Fruit fly (Drosophila melanogaster) ovary, adult (tissue): ENCODE results near the gene CG2116.
A peak's percentile ranks its signal among the peaks of the same experiment; 100 is the strongest.

Source experiments
- CG17801 ChIP-seq: fragments of 200-800 bp; optimal IDR thresholded peaks from 2 replicates; lab custom pipeline; 2019; ENCODE audit warnings: missing biosample characterization, mild to moderate bottlenecking, missing genetic modification characterization, moderate library complexity; ENCODE audit not compliant: partially characterized antibody

Gene CG2116

DNA sequence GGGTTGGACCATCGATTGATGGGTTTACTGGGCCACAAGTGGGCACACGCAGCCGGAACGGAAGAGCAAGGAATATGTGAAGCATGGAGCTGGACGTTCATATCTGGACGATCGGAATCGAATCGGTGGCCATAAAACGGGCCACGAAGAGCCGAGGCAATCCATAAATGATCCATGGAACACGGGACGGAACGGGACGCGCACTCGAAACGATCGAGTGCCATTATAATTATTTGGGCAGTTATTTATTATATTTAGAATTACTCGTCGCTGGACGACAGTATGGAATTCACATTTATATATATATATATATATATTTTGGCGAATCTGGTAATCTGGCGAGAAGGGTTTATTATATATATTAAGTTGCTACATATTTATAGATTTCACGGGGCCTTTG, 21.7 kb upstream of the CG2116 start:
- TF ChIP-seq CG17801 (GFP tag; lab: Kevin White, UChicago) = no peak

DNA sequence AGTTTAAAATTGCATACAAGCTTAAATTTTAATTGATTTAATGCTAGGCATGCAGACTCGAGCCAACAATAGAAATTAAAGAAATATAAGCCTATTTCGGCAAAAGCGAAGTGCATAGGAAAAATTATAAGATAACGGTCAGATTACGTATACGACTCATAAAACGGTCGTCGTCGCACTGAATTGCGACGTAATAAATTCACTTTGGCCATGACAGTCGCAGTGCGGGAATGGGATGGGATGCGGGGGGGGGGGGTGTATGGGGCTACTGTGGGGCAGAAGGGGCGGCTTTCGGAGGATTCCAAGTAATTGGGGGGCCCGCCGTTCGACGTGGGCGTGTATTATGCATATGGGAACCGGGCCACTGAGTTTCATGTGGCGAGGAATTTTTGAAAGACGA, 18.6 kb upstream of the CG2116 start:
- TF ChIP-seq CG17801 (GFP tag; lab: Kevin White, UChicago) = no peak

DNA sequence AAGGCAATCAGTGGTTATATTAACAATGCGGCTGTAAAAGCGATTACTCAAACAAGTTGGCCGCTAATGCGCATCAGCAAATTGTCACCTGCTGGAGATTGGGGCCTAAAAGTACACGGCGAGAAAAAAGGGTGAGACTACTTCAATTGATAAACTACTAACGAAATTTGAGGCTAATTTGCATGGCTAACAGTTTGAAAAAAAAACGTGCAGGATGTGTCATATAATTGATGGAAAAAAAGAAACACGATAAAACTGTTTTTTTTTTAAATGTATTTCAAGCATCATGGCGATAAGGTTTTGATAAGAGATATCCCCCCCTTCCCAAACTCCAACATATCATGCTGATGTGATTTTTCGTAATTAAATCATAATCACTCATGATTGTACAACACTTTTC, 16.9 kb upstream of the CG2116 start:
- TF ChIP-seq CG17801 (GFP tag; lab: Kevin White, UChicago) = no peak

DNA sequence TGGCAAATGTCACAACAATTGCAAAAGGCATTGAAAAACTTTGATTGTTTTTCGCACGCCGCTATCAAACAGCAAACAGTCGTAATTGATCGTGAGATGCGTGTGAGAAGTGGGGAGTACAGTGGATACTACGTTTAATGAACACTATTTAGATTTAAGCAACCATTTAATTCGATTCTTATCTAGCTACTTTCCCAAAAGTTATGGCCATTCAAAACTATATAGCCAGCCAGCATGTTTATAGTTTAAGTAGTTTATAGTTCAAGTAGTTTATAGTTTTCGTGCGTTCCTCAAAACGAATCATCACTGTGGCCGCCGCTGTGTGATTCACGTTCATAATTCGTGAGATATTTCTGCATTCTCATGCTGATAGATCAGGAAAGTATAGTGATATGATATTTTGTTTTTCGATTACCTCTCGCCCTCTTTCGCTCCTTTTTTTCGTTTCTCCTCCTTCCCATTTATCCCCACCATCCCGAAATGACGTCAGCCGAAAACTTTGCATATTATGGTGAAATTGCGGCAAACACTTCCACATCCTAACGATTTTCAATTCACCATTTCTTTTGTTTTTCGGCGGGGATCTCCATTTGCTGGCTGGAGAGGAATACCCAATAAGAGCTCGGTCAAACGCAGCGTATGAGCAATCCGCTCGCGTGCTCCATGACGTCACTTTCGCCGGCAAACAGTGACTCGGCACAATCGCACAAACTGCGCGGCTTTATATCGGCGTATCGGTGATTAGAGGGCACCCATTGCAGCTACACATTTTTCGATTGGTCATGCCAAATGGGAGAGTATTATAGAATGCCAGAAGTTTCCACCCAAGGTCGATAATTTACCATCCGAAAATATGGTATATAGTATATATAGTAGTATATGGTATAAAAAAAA, 16.0 kb upstream of the CG2116 start:
- TF ChIP-seq CG17801 (GFP tag; lab: Kevin White, UChicago) = peak; percentile 61

DNA sequence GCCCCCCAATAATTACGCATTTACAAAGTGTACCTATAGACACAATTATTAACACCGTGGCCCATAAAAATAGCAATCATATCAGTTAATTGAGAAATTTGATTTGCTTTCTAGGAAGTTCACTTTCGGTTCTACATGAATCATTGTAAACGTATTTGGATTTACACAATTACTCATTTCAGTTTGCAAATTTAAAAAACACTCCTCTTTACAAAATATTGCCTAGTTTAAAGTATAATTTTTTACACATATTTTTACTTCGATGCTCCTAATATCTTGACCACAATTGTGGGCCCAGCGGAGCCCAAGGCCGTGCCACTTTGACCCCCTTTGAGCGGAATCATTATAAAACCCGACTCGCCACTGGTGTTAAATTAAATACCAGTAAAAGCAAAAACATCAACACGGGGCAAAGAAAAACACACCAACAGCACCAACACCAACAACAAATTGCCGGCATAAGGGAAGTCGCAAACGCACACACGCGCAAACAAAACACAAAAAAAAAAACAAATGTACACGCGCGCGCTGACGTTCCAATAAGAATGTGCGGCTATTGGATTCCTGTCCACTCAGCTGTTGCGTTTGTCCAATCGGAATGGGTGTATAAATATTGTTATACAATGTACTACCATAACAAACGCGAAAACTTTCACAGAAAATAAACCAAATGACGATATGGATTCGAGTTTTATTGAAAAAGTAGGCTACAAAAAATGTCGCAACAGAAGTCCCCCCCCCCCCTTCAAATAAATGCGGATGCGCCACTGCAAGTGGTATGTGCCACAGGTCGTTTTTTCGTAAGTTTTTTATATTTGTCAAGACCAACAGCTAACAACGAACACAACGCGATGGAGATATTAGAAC, 14.9 kb upstream of the CG2116 start:
- peak; percentile 72 for TF ChIP-seq CG17801 (GFP tag; lab: Kevin White, UChicago)

DNA sequence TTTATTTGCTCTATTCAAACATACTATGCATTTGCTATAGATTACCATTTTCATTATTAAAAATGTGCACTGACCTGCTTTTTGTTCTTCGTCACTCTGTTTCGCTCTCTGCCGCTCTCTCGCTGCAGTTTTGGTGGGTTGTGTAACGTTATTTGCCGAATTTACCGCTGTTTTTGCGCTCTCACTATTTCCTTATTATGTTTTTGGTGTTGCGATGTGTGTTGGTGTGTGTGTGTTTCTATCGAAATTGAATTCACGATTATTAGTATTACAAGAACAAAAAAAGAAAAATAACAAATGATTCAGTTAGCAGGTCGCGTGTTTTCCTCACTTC, 14.3 kb upstream of the CG2116 start:
- no peak for TF ChIP-seq CG17801 (GFP tag; lab: Kevin White, UChicago)

DNA sequence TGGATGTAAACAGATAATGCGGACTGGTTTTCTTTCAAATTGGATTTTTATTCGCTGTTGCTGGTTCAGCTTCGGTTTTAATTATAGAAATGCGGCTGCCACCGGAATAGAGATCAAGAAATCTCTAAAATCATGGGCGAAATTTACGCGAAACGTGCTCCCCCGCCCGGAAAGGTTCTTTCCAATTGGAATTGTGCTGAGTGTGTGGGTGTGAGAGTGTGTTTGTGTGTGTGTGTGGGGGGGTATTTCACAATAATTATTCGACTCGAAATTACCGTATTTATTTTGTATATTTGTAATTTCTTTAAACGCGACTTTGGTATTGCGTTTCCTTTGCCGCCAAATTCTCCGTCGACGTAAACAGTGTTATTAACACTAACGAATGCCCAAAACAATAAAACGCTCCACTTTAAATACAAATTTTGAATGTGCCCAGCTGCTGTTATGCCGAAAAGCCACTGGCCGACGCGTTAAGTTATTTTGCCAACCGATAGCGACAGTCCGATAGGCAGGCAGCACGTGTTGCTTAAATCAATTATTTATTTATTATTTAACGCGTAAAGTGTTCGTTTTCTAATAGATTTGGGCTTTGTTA, 13.8 kb upstream of the CG2116 start, which contains the start of gene Gclc:
Gclc (minus strand) TSS at position 431 of the 595 bp plus-strand sequence.
- TF ChIP-seq CG17801 (GFP tag; lab: Kevin White, UChicago) = no peak

DNA sequence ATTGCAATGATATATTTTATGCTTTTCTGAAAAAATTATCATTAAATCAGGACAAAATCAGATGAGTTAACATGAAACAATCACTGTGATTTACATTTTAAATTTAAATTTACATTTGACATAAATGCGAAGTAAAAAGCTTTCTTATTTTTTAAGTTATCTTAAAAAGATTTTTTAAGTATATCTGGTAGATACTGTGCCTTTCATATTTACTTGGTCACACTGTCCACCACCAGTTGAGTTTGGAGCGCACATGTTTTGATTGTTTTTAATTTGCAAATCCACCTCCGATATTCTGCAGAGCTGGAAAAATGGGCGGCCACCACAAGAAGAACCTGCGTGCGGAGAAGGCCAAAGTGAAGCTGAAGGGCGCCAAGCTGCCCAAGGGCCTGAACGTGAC, 12.8 kb upstream of the CG2116 start, which contains the start of gene CG1575:
CG1575 (plus strand) TSS at position 200 of the 400 bp plus-strand sequence.
- no peak for TF ChIP-seq CG17801 (GFP tag; lab: Kevin White, UChicago)

DNA sequence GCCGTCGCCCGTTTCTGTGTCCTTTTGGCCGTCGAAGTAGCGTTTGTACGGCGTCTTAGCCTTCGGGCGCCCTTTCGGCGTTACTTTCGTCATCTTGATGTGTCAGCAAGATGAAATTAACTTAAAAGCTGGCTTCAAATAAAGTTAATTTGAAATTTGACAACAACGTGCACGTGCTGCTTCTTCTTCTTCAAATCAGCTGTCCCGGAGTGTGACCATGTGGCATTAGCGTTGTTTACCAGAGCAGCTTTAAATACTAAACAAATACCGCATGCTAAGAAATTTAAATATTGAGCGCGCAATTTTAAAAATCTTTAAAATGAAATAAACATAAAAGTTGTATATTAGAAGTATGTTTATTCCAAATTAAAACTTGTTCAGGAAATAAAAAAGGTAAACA, 8.7 kb upstream of the CG2116 start, which contains the start of gene CG2260:
CG2260 (minus strand) TSS at position 209 of the 400 bp plus-strand sequence.
- peak; percentile 19 for TF ChIP-seq CG17801 (GFP tag; lab: Kevin White, UChicago)

DNA sequence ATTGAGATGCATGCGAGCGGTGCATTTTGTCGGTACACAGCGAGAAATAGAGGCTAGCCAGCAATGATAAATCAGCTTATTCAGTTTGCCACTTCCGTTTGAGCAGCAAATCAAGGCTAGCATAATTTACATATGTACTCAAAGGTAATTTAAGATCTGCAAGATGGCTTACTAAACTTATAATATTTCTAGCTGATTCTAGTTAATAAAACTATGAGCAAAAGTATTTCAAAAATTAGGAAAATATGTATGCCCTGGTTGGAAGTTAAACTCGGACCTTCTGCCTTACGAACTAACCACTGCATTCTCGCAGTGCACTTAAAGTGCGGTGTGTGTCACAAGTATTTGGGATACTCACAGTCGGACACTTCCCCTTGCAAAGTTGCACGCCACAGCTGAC, 6.8 kb upstream of the CG2116 start:
- TF ChIP-seq CG17801 (GFP tag; lab: Kevin White, UChicago) = no peak

DNA sequence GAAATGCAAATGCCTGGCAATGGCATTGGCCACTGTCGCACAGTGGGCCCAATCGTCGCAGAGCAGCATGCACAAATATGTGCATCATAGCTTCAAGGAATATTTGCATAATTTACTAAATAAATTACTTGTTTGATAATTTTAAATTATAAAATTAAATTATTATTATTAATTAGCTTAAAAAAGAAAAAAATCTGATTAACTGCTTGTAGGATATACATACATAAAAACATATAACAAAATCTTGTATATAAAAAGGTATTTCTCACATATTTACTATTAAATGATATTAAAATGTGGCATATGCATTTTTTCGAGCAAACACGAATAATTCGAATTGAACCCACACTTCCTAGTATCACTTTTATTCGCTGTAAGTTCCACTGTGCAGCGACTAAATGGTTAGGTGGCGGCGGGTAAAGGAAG, 4.4 kb upstream of the CG2116 start:
- no peak for TF ChIP-seq CG17801 (GFP tag; lab: Kevin White, UChicago)

DNA sequence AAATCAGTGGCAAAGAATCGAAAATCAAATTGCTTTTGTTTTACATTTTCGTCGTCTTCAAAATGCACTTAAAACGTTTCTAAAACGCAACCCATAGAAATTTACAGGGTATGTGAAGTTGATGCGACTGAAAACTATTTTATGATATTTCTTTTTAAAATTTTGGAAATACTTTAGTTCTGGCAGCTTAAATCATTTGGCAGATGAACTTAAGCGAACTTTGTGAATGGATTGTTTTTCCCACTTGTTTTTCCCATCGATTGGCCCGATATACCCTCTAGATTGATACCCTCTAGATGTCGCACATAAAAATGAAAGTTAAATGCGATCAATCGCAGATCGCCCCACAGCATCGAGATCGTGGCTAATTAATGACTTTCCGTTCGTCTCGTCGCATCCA, 3.5 kb upstream of the CG2116 start:
- no peak for TF ChIP-seq CG17801 (GFP tag; lab: Kevin White, UChicago)

DNA sequence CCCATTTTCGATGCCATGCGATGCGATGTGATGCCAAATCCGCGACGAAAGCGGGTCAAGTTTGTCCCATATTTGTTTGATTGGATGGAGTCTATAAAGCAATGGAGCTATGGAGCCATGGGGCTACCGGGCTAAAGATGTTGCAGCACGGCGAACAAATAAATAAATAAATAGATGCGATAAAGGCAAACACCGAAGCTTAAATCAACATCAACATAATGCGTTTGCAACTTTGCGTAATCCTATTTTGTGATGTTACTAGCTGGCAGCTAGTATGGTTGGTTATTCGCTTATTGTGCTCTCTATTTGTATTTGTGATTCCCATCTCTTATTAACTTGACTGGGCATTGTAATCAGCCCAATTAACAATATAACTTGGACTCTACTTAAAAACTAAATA, 1.5 kb upstream of the CG2116 start:
- TF ChIP-seq CG17801 (GFP tag; lab: Kevin White, UChicago) = no peak

DNA sequence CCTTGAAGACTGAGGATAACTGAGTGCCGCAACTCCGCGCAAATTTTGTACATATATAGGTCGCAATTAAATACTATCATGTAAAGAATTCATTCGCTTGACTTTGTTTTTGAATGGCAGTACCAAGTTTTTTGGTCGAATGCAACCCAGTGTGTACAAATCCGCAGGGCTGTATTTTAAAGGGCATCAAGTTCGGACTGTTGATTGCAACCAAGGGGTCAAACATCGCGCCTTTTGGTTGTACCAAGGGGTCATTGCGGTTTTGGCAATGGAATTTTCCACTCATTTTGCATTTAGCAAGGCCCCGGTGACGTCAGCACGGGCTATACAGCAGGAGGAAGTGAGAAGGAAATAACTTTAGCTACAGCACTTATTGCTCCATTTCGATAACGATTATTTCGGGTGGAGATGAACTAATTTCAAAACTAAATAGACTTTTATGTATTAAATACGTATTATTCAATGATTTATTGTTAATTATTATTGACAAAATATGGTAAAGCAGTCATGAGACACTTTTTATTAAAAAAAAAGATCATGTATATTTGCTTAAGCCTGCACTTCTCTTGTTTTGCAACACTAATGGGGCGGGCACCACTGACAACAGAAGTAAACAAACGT, 2.2 kb downstream of the CG2116 start, which contains the start of gene CG10958:
CG10958 (plus strand) TSS at position 593 of the 621 bp plus-strand sequence.
- peak; percentile 69 for TF ChIP-seq CG17801 (GFP tag; lab: Kevin White, UChicago)
